Worm (Caenorhabditis elegans): Measurements from ENCODE around the gene F16G10.6.

DNA sequence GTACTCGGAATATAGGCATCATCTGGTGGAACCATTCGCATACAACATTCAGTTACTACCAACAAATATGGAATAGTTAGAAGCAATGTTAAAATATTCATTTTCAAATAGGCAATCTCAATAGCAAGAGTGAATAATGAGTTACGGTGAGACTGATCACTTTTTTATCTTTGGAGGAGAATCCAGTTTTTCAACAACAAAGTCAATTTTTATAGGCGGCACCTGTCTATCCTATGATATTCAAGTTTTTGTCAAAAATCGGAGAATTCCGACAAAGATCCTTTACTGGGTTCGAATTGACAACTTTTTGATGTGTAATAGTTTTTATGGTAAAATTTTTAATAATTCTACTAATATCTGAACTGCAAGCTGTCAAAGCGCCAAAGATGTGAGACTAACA is 16.2 kb upstream of the F16G10.6 start, which contains the start of gene F16G10.11:
- TF ChIP-seq fkh-10 (GFP tag; optimal IDR thresholded peaks at IDR 0.05) (no peak), snpc-4 (tag; optimal IDR thresholded peaks at IDR 0.05) (no peak), vab-7 (GFP tag; IDR thresholded peaks at IDR 0.05) (no peak), nhr-28 (tag; optimal IDR thresholded peaks at IDR 0.05) (no peak), nhr-42 (GFP tag; IDR thresholded peaks at IDR 0.05) (no peak), F37D6.2 (tag; optimal IDR thresholded peaks at IDR 0.05) (no peak), dve-1 (tag; optimal IDR thresholded peaks at IDR 0.05; ENCODE audit: insufficient read depth) (no peak), aly-2 (tag; optimal IDR thresholded peaks at IDR 0.05) (no peak)

Measured in whole organism, L4 larva.